Worm (Caenorhabditis elegans) whole organism, young adult: ENCODE data around the gene moe-3.

Experiments used
- athp-1 ChIP-seq: sonication (generic microtip); optimal IDR thresholded peaks from 2 replicates; lab custom pipeline; 2017; ENCODE audit warnings: mild to moderate bottlenecking, missing genetic modification characterization, missing compliant biosample characterization
- gei-17 ChIP-seq: fragments of 200-800 bp; sonication (Bioruptor generic); optimal IDR thresholded peaks from 2 replicates; lab custom pipeline; 2018; ENCODE audit warnings: mild to moderate bottlenecking, missing genetic modification characterization, missing compliant biosample characterization
- lir-1 ChIP-seq: fragments of 200-800 bp; sonication (Bioruptor generic); conservative IDR thresholded peaks from 2 replicates; pipeline ENCODE4 v1.3.6; 2022; ENCODE audit warnings: missing genetic modification reagents, missing genetic modification characterization, missing compliant biosample characterization
- sea-2 ChIP-seq: fragments of 200-800 bp; sonication (Bioruptor generic); IDR thresholded peaks from 2 replicates; pipeline ENCODE4 v1.3.6; 2022; ENCODE audit warnings: missing genetic modification characterization, missing compliant biosample characterization

DNA sequence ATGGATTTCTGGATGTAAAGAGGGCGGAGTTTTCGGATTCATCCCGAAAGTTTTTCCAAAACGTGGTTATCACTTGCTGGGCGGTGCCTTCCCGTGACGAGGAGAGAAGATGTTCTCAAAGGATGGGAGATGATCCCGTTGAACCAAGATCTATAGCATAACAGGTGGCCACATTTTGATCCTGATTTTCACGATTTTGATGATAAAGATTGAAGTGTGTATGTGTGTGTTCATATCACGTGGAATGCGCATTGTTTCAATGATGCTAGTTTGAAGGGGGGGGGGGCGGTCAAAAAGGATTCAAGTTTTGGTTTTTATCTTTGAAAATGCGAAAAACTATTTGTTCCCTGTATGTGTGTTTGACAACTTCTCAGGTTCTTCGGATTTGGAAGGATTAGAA, 20.3 kb downstream of the moe-3 start, which contains the start of gene mltn-1:
- no peak for TF ChIP-seq gei-17
- no peak for TF ChIP-seq lir-1 (GFP tag; lab: Robert Waterston, UW)
- TF ChIP-seq sea-2 (GFP tag; lab: Robert Waterston, UW) = no peak
- no peak for TF ChIP-seq athp-1 (tag; lab: Kevin White, UChicago)
